Worm (Caenorhabditis elegans) whole organism, L1 larva: Measurements from ENCODE around the gene tbx-7.

Experiments used
- C16A3.4 ChIP-seq: fragments of 150-350 bp; optimal IDR thresholded peaks from 2 replicates; lab custom pipeline; 2014; ENCODE audit warnings: missing biosample characterization, missing genetic modification characterization
- alr-1 ChIP-seq: fragments of 200-800 bp; sonication (Bioruptor generic); optimal IDR thresholded peaks from 2 replicates; lab custom pipeline; 2018; ENCODE audit warnings: borderline replicate concordance, mild to moderate bottlenecking, missing genetic modification characterization, missing compliant biosample characterization
- ama-1 ChIP-seq: fragments of 150-350 bp; optimal IDR thresholded peaks from 2 replicates; lab custom pipeline; 2014
- blmp-1 ChIP-seq: fragments of 150-350 bp; optimal IDR thresholded peaks from 2 replicates; lab custom pipeline; 2014; ENCODE audit warnings: missing biosample characterization, missing genetic modification characterization
- ceh-8 ChIP-seq: fragments of 200-800 bp; sonication (Bioruptor generic); optimal IDR thresholded peaks from 2 replicates; lab custom pipeline; 2018; ENCODE audit warnings: mild to moderate bottlenecking, missing genetic modification characterization, moderate library complexity, missing compliant biosample characterization
- ceh-82 ChIP-seq, 3 experiments: fragments of 150-350 bp in 1 of 3; sonication (generic microtip) in 2 of 3; optimal IDR thresholded peaks; 2 replicates each; lab custom pipeline; 2014 to 2017; ENCODE audit warnings: missing biosample characterization in 3 of 3, missing genetic modification characterization in 3 of 3
- ceh-90 ChIP-seq: sonication (generic microtip); optimal IDR thresholded peaks from 2 replicates; lab custom pipeline; 2016; ENCODE audit warnings: missing genetic modification characterization, missing compliant biosample characterization
- dsc-1 ChIP-seq: sonication (generic microtip); optimal IDR thresholded peaks from 2 replicates; lab custom pipeline; 2016; ENCODE audit warnings: mild to moderate bottlenecking, missing genetic modification characterization, missing compliant biosample characterization
- efl-1 ChIP-seq, 4 experiments: fragments of 150-350 bp; optimal IDR thresholded peaks in 3 of 4; peaks in 1 of 4; 1 replicate in 1 of 4; 2 replicates in 3 of 4; lab custom pipeline; 2014; ENCODE audit warnings: missing biosample characterization in 2 of 4, missing genetic modification characterization in 2 of 4, missing genetic modification reagents in 2 of 4
- elt-3 ChIP-seq, 6 experiments: fragments of 150-350 bp in 1 of 6; sonication (generic microtip); optimal IDR thresholded peaks; 2 replicates each; lab custom pipeline; 2017 to 2018; ENCODE audit warnings: missing biosample characterization in 6 of 6, missing genetic modification characterization in 6 of 6, inconsistent platforms in 1 of 6
- fkh-10 ChIP-seq: sonication (generic microtip); optimal IDR thresholded peaks from 2 replicates; lab custom pipeline; 2017; ENCODE audit warnings: missing biosample characterization, missing genetic modification reagents, missing genetic modification characterization
- fkh-4 ChIP-seq: sonication (generic microtip); optimal IDR thresholded peaks from 2 replicates; lab custom pipeline; 2016; ENCODE audit warnings: missing compliant biosample characterization, missing genetic modification characterization, borderline replicate concordance
- fkh-8 ChIP-seq: sonication (generic microtip); optimal IDR thresholded peaks from 2 replicates; lab custom pipeline; 2016; ENCODE audit warnings: mild to moderate bottlenecking, missing genetic modification characterization, missing compliant biosample characterization
- grh-1 ChIP-seq: fragments of 200-800 bp; sonication (Bioruptor generic); IDR thresholded peaks from 2 replicates; pipeline ENCODE4 v1.3.6; 2022; ENCODE audit warnings: missing genetic modification reagents, missing genetic modification characterization, missing compliant biosample characterization
- isw-1 ChIP-seq: fragments of 200-800 bp; sonication (Bioruptor generic); IDR thresholded peaks from 2 replicates; pipeline ENCODE4 v1.3.6; 2022; ENCODE audit warnings: missing genetic modification characterization, missing compliant biosample characterization
- lin-14 ChIP-seq: fragments of 200-800 bp; sonication (Bioruptor generic); optimal IDR thresholded peaks from 2 replicates; lab custom pipeline; 2018; ENCODE audit warnings: mild to moderate bottlenecking, missing genetic modification characterization, moderate library complexity, missing compliant biosample characterization
- lin-35 ChIP-seq, 2 experiments: fragments of 150-350 bp; optimal IDR thresholded peaks; 2 replicates each; lab custom pipeline; 2014; ENCODE audit warnings: missing biosample characterization in 2 of 2, missing genetic modification characterization in 2 of 2, missing genetic modification reagents in 2 of 2
- lir-3 ChIP-seq: sonication (generic microtip); optimal IDR thresholded peaks from 2 replicates; lab custom pipeline; 2016; ENCODE audit warnings: mild to moderate bottlenecking, missing genetic modification characterization, moderate library complexity, missing compliant biosample characterization; ENCODE audit not compliant: poor library complexity
- lsy-2 ChIP-seq, 2 experiments: fragments of 150-350 bp; optimal IDR thresholded peaks; 2 replicates each; lab custom pipeline; 2014; ENCODE audit warnings: missing biosample characterization in 2 of 2, missing genetic modification characterization in 2 of 2
- mab-9 ChIP-seq: fragments of 200-800 bp; sonication (Bioruptor generic); IDR thresholded peaks from 2 replicates; pipeline ENCODE4 v1.3.6; 2022; ENCODE audit warnings: missing genetic modification reagents, missing genetic modification characterization, missing compliant biosample characterization
- mdl-1 ChIP-seq, 2 experiments: fragments of 150-350 bp; optimal IDR thresholded peaks; 2 replicates each; lab custom pipeline; 2014 to 2017; ENCODE audit warnings: missing biosample characterization in 2 of 2, missing genetic modification characterization in 2 of 2, inconsistent platforms in 1 of 2
- nhr-12 ChIP-seq: sonication (generic microtip); optimal IDR thresholded peaks from 2 replicates; lab custom pipeline; 2017; ENCODE audit warnings: missing biosample characterization, missing genetic modification characterization
- nhr-19 ChIP-seq: fragments of 200-800 bp; sonication (Bioruptor generic); conservative IDR thresholded peaks from 2 replicates; pipeline ENCODE4 v1.3.6; 2022; ENCODE audit warnings: missing genetic modification characterization, missing compliant biosample characterization
- nhr-237 ChIP-seq: fragments of 150-350 bp; optimal IDR thresholded peaks from 2 replicates; lab custom pipeline; 2014; ENCODE audit warnings: missing biosample characterization, missing genetic modification characterization
- nhr-47 ChIP-seq: sonication (generic microtip); optimal IDR thresholded peaks from 2 replicates; lab custom pipeline; 2016; ENCODE audit warnings: mild to moderate bottlenecking, missing genetic modification characterization, moderate library complexity, missing compliant biosample characterization
- nhr-71 ChIP-seq: sonication (generic microtip); optimal IDR thresholded peaks from 2 replicates; lab custom pipeline; 2016; ENCODE audit warnings: mild to moderate bottlenecking, missing genetic modification characterization, moderate library complexity, missing compliant biosample characterization
- pax-3 ChIP-seq: fragments of 200-800 bp; sonication (Bioruptor generic); optimal IDR thresholded peaks from 2 replicates; lab custom pipeline; 2018; ENCODE audit warnings: mild to moderate bottlenecking, missing genetic modification characterization, moderate library complexity, missing compliant biosample characterization
- snu-23 ChIP-seq: sonication (generic microtip); optimal IDR thresholded peaks from 2 replicates; lab custom pipeline; 2016; ENCODE audit warnings: missing genetic modification characterization, missing compliant biosample characterization
- sox-4 ChIP-seq: sonication (generic microtip); optimal IDR thresholded peaks from 2 replicates; lab custom pipeline; 2016; ENCODE audit warnings: missing genetic modification characterization, missing compliant biosample characterization
- sptf-1 ChIP-seq: fragments of 150-350 bp; optimal IDR thresholded peaks from 2 replicates; lab custom pipeline; 2014; ENCODE audit warnings: missing biosample characterization, missing genetic modification characterization
- swsn-7 ChIP-seq: sonication (generic microtip); optimal IDR thresholded peaks from 2 replicates; lab custom pipeline; 2016; ENCODE audit warnings: missing genetic modification characterization, missing compliant biosample characterization
- unc-86 ChIP-seq: sonication (generic microtip); optimal IDR thresholded peaks from 2 replicates; lab custom pipeline; 2016; ENCODE audit warnings: missing genetic modification characterization, missing compliant biosample characterization
- xbp-1 ChIP-seq: sonication (generic microtip); optimal IDR thresholded peaks from 2 replicates; lab custom pipeline; 2016; ENCODE audit warnings: missing genetic modification characterization, missing compliant biosample characterization
- zip-4 ChIP-seq: fragments of 200-800 bp; sonication (Bioruptor generic); optimal IDR thresholded peaks from 2 replicates; lab custom pipeline; 2018; ENCODE audit warnings: mild to moderate bottlenecking, missing genetic modification characterization, moderate library complexity, missing compliant biosample characterization
- ztf-11 ChIP-seq, 2 experiments: sonication (generic microtip); optimal IDR thresholded peaks; 2 replicates each; lab custom pipeline; 2016 to 2017; ENCODE audit warnings: missing genetic modification characterization in 2 of 2, missing biosample characterization in 1 of 2, missing compliant biosample characterization in 1 of 2

Gene tbx-7

DNA sequence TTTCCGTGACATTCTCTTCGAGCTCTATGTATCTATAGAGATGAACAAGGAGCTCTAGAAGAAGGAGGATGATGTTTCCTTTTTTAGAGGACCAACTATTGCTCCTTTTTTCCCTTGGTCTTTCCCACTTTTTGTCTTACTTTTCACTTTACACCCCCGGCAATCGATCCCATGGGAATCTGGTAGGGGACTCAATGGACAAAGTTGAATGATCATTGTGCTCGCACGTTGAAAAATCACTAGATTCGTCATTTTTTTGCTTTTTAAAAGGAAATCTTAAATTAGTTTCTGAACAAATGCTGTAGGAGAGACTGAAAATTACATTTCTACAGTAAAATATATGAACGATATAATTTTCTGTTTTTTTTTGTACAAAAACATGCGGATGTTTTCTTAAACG is 26.3 kb downstream of the tbx-7 start:
- no peak for TF ChIP-seq ama-1
- TF ChIP-seq efl-1 (optimal IDR thresholded peaks at IDR 0.05; lab: Kevin White, UChicago): no peak
- peak in 1 of 2 experiments; percentile 51 for TF ChIP-seq efl-1 (GFP tag; optimal IDR thresholded peaks at IDR 0.05 in 1 of 2; lab: Kevin White, UChicago)

ce11 chrIII:5999629-6000028 is 28.7 kb downstream of the tbx-7 start:
- TF ChIP-seq ceh-90 (tag; lab: Kevin White, UChicago): no peak
- peak; percentile 77 for TF ChIP-seq dsc-1 (tag; lab: Kevin White, UChicago)
- TF ChIP-seq lsy-2 (tag; optimal IDR thresholded peaks at IDR 0.05; lab: Kevin White, UChicago): peak; percentile 20 to 62
- TF ChIP-seq snu-23 (GFP tag; lab: Kevin White, UChicago): peak; percentile 25
- TF ChIP-seq alr-1 (tag; lab: Kevin White, UChicago): no peak
- TF ChIP-seq isw-1 (GFP tag; lab: Robert Waterston, UW): 0 out of 2 replicates have a peak, but pooled peaks have one; percentile 7
- TF ChIP-seq zip-4 (GFP tag; lab: Kevin White, UChicago): no peak
- TF ChIP-seq lin-35 (GFP tag; optimal IDR thresholded peaks at IDR 0.05; lab: Kevin White, UChicago): peak in 1 of 2 experiments; percentile 35
- TF ChIP-seq nhr-71 (tag; lab: Kevin White, UChicago): peak; percentile 52
- no peak for TF ChIP-seq elt-3 (tag; optimal IDR thresholded peaks at IDR 0.05; lab: Kevin White, UChicago)
- TF ChIP-seq fkh-10: peak; percentile 15
- peak; percentile 74 for TF ChIP-seq fkh-8
- peak; percentile 44 for TF ChIP-seq pax-3 (tag; lab: Kevin White, UChicago)
- TF ChIP-seq blmp-1 (tag; lab: Kevin White, UChicago): no peak
- TF ChIP-seq nhr-237: no peak
- TF ChIP-seq ceh-82 (tag; optimal IDR thresholded peaks at IDR 0.05; lab: Kevin White, UChicago): peak in 2 of 3 experiments; percentile 14 to 43
- peak; percentile 80 for TF ChIP-seq lin-14
- TF ChIP-seq nhr-47 (tag; lab: Kevin White, UChicago): peak; percentile 17
- TF ChIP-seq nhr-12 (tag; lab: Kevin White, UChicago): no peak
- peak in 1 of 2 experiments; percentile 20 for TF ChIP-seq efl-1 (optimal IDR thresholded peaks at IDR 0.05; lab: Kevin White, UChicago)
- TF ChIP-seq efl-1 (GFP tag; optimal IDR thresholded peaks at IDR 0.05 in 1 of 2; lab: Kevin White, UChicago): no peak
- no peak for TF ChIP-seq C16A3.4 (tag; lab: Kevin White, UChicago)
- TF ChIP-seq swsn-7 (tag; lab: Kevin White, UChicago): peak; percentile 23
- TF ChIP-seq nhr-19 (GFP tag; lab: Robert Waterston, UW): 0 out of 2 replicates have a peak, but pooled peaks have one; percentile 2
- TF ChIP-seq xbp-1 (tag; lab: Kevin White, UChicago): peak; percentile 32
- no peak for TF ChIP-seq grh-1
- TF ChIP-seq, all 84 proteins: peak for 16

- TF ChIP-seq lin-14: peak; percentile 55
- no peak for TF ChIP-seq dsc-1 (tag; lab: Kevin White, UChicago)
- peak; percentile 36 for TF ChIP-seq fkh-8
- no peak for TF ChIP-seq sptf-1 (tag; lab: Kevin White, UChicago)
- TF ChIP-seq lin-35 (GFP tag; optimal IDR thresholded peaks at IDR 0.05; lab: Kevin White, UChicago): no peak
- TF ChIP-seq ztf-11 (tag; optimal IDR thresholded peaks at IDR 0.05; lab: Kevin White, UChicago): no peak
- TF ChIP-seq efl-1 (optimal IDR thresholded peaks at IDR 0.05; lab: Kevin White, UChicago): no peak
- no peak for TF ChIP-seq efl-1 (GFP tag; optimal IDR thresholded peaks at IDR 0.05 in 1 of 2; lab: Kevin White, UChicago)
- TF ChIP-seq mdl-1 (tag; optimal IDR thresholded peaks at IDR 0.05; lab: Kevin White, UChicago): no peak
- TF ChIP-seq nhr-19 (GFP tag; lab: Robert Waterston, UW): no peak
- TF ChIP-seq nhr-71 (tag; lab: Kevin White, UChicago): no peak
- no peak for TF ChIP-seq blmp-1 (tag; lab: Kevin White, UChicago)
- no peak for TF ChIP-seq lir-3 (tag; lab: Kevin White, UChicago)
- TF ChIP-seq unc-86 (tag; lab: Kevin White, UChicago): peak; percentile 67
- TF ChIP-seq ceh-8 (GFP tag; lab: Kevin White, UChicago): peak; percentile 37
- TF ChIP-seq C16A3.4 (tag; lab: Kevin White, UChicago): no peak
- no peak for TF ChIP-seq fkh-4 (tag; lab: Kevin White, UChicago)
- TF ChIP-seq ceh-82 (tag; optimal IDR thresholded peaks at IDR 0.05; lab: Kevin White, UChicago): no peak
- no peak for TF ChIP-seq sox-4
- 0 out of 2 replicates have a peak, but pooled peaks have one; percentile 7 for TF ChIP-seq mab-9
These were observed 29.7 kb downstream of the tbx-7 start for ce11 chrIII:5998640-5999039.
